Fruit fly (Drosophila melanogaster): ENCODE results near the gene CG5758.

Gene CG5758

DNA sequence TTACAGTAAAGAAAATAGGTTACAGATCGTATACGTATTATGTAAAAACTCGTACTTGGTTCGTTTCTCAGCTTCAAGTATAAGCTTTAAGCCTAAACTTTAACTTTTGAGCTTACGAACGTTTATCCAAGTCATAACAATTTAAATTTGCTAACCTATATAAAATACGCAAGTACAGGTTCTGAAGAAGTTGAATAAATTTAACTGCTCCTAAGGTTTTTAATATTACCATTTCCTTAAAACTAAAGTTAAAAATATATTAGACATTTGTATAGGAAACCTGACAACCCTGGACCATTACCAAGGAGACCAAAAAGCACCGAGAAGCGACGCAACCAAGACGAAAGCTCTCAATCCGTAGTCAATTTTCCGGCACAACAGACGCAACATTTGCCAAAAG lies at the start of gene CG5758:
TSS of gene CG5758 (plus strand) at position 353 of the 400 bp plus-strand sequence.
- no peak; the same call in 1 of the 2 replicates for TF ChIP-seq Gug (GFP tag; IDR thresholded peaks at IDR 0.05)
- peak; percentile 47 for TF ChIP-seq CG3919 (GFP tag; optimal IDR thresholded peaks at IDR 0.05)
- no peak for TF ChIP-seq spab (GFP tag; optimal IDR thresholded peaks at IDR 0.05)
- no peak for TF ChIP-seq CG4318 (GFP tag; optimal IDR thresholded peaks at IDR 0.05)
- peak; percentile 16; the same call in 1 of the 3 replicates for TF ChIP-seq CG8119 (GFP tag; IDR thresholded peaks at IDR 0.05)
- TF ChIP-seq CG9139 (GFP tag; optimal IDR thresholded peaks at IDR 0.05), result no peak
- TF ChIP-seq Ets21C (GFP tag; optimal IDR thresholded peaks at IDR 0.05), result no peak
- TF ChIP-seq Eip75B (GFP tag; optimal IDR thresholded peaks at IDR 0.05), result peak; percentile 31
- no peak for TF ChIP-seq CG11762 (GFP tag; optimal IDR thresholded peaks at IDR 0.05; ENCODE audit: insufficient read depth)
- TF ChIP-seq topi (GFP tag; optimal IDR thresholded peaks at IDR 0.05), result peak; percentile 34
- TF ChIP-seq pdm3 (GFP tag; optimal IDR thresholded peaks at IDR 0.05), result peak; percentile 50
- TF ChIP-seq Eip93F (GFP tag; optimal IDR thresholded peaks at IDR 0.05), result no peak
- peak; percentile 29 for TF ChIP-seq lz (GFP tag; optimal IDR thresholded peaks at IDR 0.05)
- no peak for TF ChIP-seq CG6854 (GFP tag; optimal IDR thresholded peaks at IDR 0.05)
- no peak for TF ChIP-seq CG10669 (GFP tag; optimal IDR thresholded peaks at IDR 0.05)
- peak; percentile 82 for TF ChIP-seq Eip78C (GFP tag)
- TF ChIP-seq CG6276 (GFP tag; optimal IDR thresholded peaks at IDR 0.05), result no peak
- TF ChIP-seq svp (GFP tag), result peak; percentile 87
- no peak for TF ChIP-seq CG7368 (GFP tag; optimal IDR thresholded peaks at IDR 0.05)
- TF ChIP-seq CG3032 (tag; optimal IDR thresholded peaks at IDR 0.05), result no peak
- TF ChIP-seq CG6792 (GFP tag; optimal IDR thresholded peaks at IDR 0.05), result peak; percentile 22
- TF ChIP-seq fkh (GFP tag; optimal IDR thresholded peaks at IDR 0.05), result no peak
- peak; percentile 25 for TF ChIP-seq vri (GFP tag; optimal IDR thresholded peaks at IDR 0.05)
- TF ChIP-seq CG32006 (GFP tag; optimal IDR thresholded peaks at IDR 0.05), result no peak
- TF ChIP-seq Hr39 (GFP tag; optimal IDR thresholded peaks at IDR 0.05), result peak; percentile 31
- no peak for TF ChIP-seq Blimp-1 (GFP tag; optimal IDR thresholded peaks at IDR 0.05)
- TF ChIP-seq acj6 (GFP tag; optimal IDR thresholded peaks at IDR 0.05), result no peak
- no peak for TF ChIP-seq CG8632 (GFP tag; optimal IDR thresholded peaks at IDR 0.05)
- TF ChIP-seq CG1621 (tag; optimal IDR thresholded peaks at IDR 0.05), result peak; percentile 79
- TF ChIP-seq CG6808 (GFP tag; optimal IDR thresholded peaks at IDR 0.05), result no peak
- TF ChIP-seq Sox102F (GFP tag; optimal IDR thresholded peaks at IDR 0.05), result no peak
- TF ChIP-seq Hr4 (GFP tag; optimal IDR thresholded peaks at IDR 0.05), result peak; percentile 41
- peak; percentile 50 for TF ChIP-seq Smox (GFP tag; optimal IDR thresholded peaks at IDR 0.05)
- peak; percentile 30; the same call in 1 of the 3 replicates for TF ChIP-seq eg (GFP tag; IDR thresholded peaks at IDR 0.05)
- peak; percentile 33 for TF ChIP-seq Sox14 (GFP tag; optimal IDR thresholded peaks at IDR 0.05)
- no peak for TF ChIP-seq Hr38 (GFP tag; optimal IDR thresholded peaks at IDR 0.05)
- no peak for TF ChIP-seq Sox15 (GFP tag; optimal IDR thresholded peaks at IDR 0.05)
- no peak for TF ChIP-seq dsx (GFP tag; optimal IDR thresholded peaks at IDR 0.05; ENCODE audit: poor library complexity, severe bottlenecking)
- TF ChIP-seq salr (GFP tag; optimal IDR thresholded peaks at IDR 0.05), result no peak
- TF ChIP-seq net (GFP tag; optimal IDR thresholded peaks at IDR 0.05), result peak; percentile 30
- TF ChIP-seq Lpt (GFP tag; optimal IDR thresholded peaks at IDR 0.05), result no peak
- no peak for TF ChIP-seq achi (GFP tag; optimal IDR thresholded peaks at IDR 0.05)
- TF ChIP-seq CG10631 (GFP tag; optimal IDR thresholded peaks at IDR 0.05), result peak; percentile 3
- no peak for TF ChIP-seq dac (GFP tag; optimal IDR thresholded peaks at IDR 0.05)
- TF ChIP-seq Ets96B (tag; optimal IDR thresholded peaks at IDR 0.05), result peak; percentile 6
- no peak for TF ChIP-seq fd85E (GFP tag; optimal IDR thresholded peaks at IDR 0.05)
- TF ChIP-seq fd59A (GFP tag; optimal IDR thresholded peaks at IDR 0.05), result no peak
- peak; percentile 1 for TF ChIP-seq CG8319 (GFP tag; optimal IDR thresholded peaks at IDR 0.05)
- peak; percentile 26 for TF ChIP-seq OdsH (GFP tag; optimal IDR thresholded peaks at IDR 0.05)
- TF ChIP-seq CG6163 (GFP tag; IDR thresholded peaks at IDR 0.05), result no peak
- no peak for TF ChIP-seq CG11902 (GFP tag; optimal IDR thresholded peaks at IDR 0.05)
- TF ChIP-seq CG31627 (GFP tag; optimal IDR thresholded peaks at IDR 0.05), result peak; percentile 14
- no peak for TF ChIP-seq CG15336 (GFP tag; IDR thresholded peaks at IDR 0.05)

Measured in whole organism, prepupa.